Worm (Caenorhabditis elegans) whole organism, L4 larva: Measurements from ENCODE around the gene fbxa-78.
"Not testable (repeated sequence)": the region's sequence is repeated elsewhere in the genome, so short reads cannot be mapped to it uniquely, and the experiment has no call there.

ENCODE experiments used
- D1046.2 ChIP-seq: fragments of 200-800 bp; sonication (Bioruptor generic); IDR thresholded peaks from 2 replicates; pipeline ENCODE4 v1.3.6; 2022; ENCODE audit warnings: missing genetic modification characterization, missing compliant biosample characterization
- F26F4.8 ChIP-seq: fragments of 200-800 bp; sonication (Bioruptor generic); conservative IDR thresholded peaks from 2 replicates; pipeline ENCODE4 v1.3.6; 2022; ENCODE audit warnings: missing genetic modification characterization, missing compliant biosample characterization
- F44E2.7 ChIP-seq: fragments of 200-800 bp; sonication (Bioruptor generic); IDR thresholded peaks from 2 replicates; pipeline ENCODE4 v2.1.2; 2022; ENCODE audit warnings: missing genetic modification characterization, missing compliant biosample characterization
- F49E8.2 ChIP-seq: sonication (generic microtip); optimal IDR thresholded peaks from 2 replicates; lab custom pipeline; 2016; ENCODE audit warnings: missing compliant biosample characterization, mild to moderate bottlenecking, missing genetic modification characterization, borderline replicate concordance
- R02D3.7 ChIP-seq: fragments of 150-350 bp; sonication (generic microtip); optimal IDR thresholded peaks from 3 replicates; lab custom pipeline; 2014; ENCODE audit warnings: missing biosample characterization, missing genetic modification characterization
- Y75B8A.6 ChIP-seq: fragments of 200-800 bp; sonication (Bioruptor generic); IDR thresholded peaks from 2 replicates; pipeline ENCODE4 v1.3.6; 2022; ENCODE audit warnings: missing genetic modification reagents, missing genetic modification characterization, missing compliant biosample characterization
- ZK337.2 ChIP-seq: fragments of 200-800 bp; sonication (Bioruptor generic); IDR thresholded peaks from 2 replicates; pipeline ENCODE4 v1.3.6; 2022; ENCODE audit warnings: missing genetic modification reagents, missing genetic modification characterization, missing compliant biosample characterization
- aha-1 ChIP-seq: fragments of 150-350 bp; peaks from one replicate; lab custom pipeline; 2014; ENCODE audit warnings: missing biosample characterization, missing genetic modification characterization
- cey-2 ChIP-seq: sonication (generic microtip); optimal IDR thresholded peaks from 3 replicates; lab custom pipeline; 2017; ENCODE audit warnings: missing genetic modification characterization, mild to moderate bottlenecking, missing compliant biosample characterization, antibody characterized with exemption, borderline replicate concordance; ENCODE audit not compliant: insufficient read depth
- ctbp-1 ChIP-seq: fragments of 200-800 bp; sonication (Bioruptor generic); IDR thresholded peaks from 2 replicates; pipeline ENCODE4 v1.3.6; 2022; ENCODE audit warnings: missing genetic modification reagents, missing genetic modification characterization, missing compliant biosample characterization
- daf-16 ChIP-seq, 3 experiments: sonication (generic microtip); optimal IDR thresholded peaks; 2 replicates each; lab custom pipeline; 2016 to 2017; ENCODE audit warnings: missing genetic modification characterization in 3 of 3, missing genetic modification reagents in 3 of 3, mild to moderate bottlenecking in 2 of 3, missing compliant biosample characterization in 2 of 3, missing biosample characterization in 1 of 3, moderate library complexity in 1 of 3
- dmd-6 ChIP-seq: fragments of 200-800 bp; sonication (Bioruptor generic); IDR thresholded peaks from 2 replicates; pipeline ENCODE4 v1.3.6; 2022; ENCODE audit warnings: missing genetic modification reagents, missing genetic modification characterization, missing compliant biosample characterization
- dve-1 ChIP-seq: sonication (generic microtip); optimal IDR thresholded peaks from 2 replicates; lab custom pipeline; 2017; ENCODE audit warnings: antibody characterized with exemption, mild to moderate bottlenecking, missing genetic modification characterization, missing compliant biosample characterization; ENCODE audit not compliant: insufficient read depth
- egl-27 ChIP-seq: sonication (generic microtip); optimal IDR thresholded peaks from 3 replicates; lab custom pipeline; 2017; ENCODE audit warnings: missing biosample characterization, missing genetic modification reagents, missing genetic modification characterization
- fos-1 ChIP-seq: fragments of 150-350 bp; optimal IDR thresholded peaks from 2 replicates; lab custom pipeline; 2014; ENCODE audit warnings: missing biosample characterization, missing genetic modification characterization
- gei-8 ChIP-seq: fragments of 200-800 bp; sonication (Bioruptor generic); optimal IDR thresholded peaks from 2 replicates; lab custom pipeline; 2018; ENCODE audit warnings: mild to moderate bottlenecking, missing genetic modification characterization, missing compliant biosample characterization
- hlh-11 ChIP-seq: fragments of 200-800 bp; sonication (Bioruptor generic); optimal IDR thresholded peaks from 2 replicates; lab custom pipeline; 2018; ENCODE audit warnings: mild to moderate bottlenecking, missing genetic modification characterization, missing compliant biosample characterization
- hlh-30 ChIP-seq: sonication (generic microtip); optimal IDR thresholded peaks from 2 replicates; lab custom pipeline; 2017; ENCODE audit warnings: antibody characterized with exemption, mild to moderate bottlenecking, missing genetic modification characterization, missing compliant biosample characterization; ENCODE audit not compliant: insufficient read depth
- mdl-1 ChIP-seq, 2 experiments: fragments of 150-350 bp in 1 of 2; sonication (generic microtip) in 1 of 2; optimal IDR thresholded peaks; 2 replicates each; lab custom pipeline; 2014 to 2017; ENCODE audit warnings: missing biosample characterization in 2 of 2, missing genetic modification characterization in 2 of 2
- nhr-111 ChIP-seq: fragments of 200-800 bp; sonication (Bioruptor generic); optimal IDR thresholded peaks from 2 replicates; lab custom pipeline; 2018; ENCODE audit warnings: mild to moderate bottlenecking, missing genetic modification characterization, missing compliant biosample characterization
- nhr-237 ChIP-seq: sonication (generic microtip); optimal IDR thresholded peaks from 2 replicates; lab custom pipeline; 2017; ENCODE audit warnings: missing biosample characterization, missing genetic modification characterization
- nhr-25 ChIP-seq: sonication (generic microtip); optimal IDR thresholded peaks from 2 replicates; lab custom pipeline; 2017; ENCODE audit warnings: missing genetic modification characterization, mild to moderate bottlenecking, missing compliant biosample characterization, antibody characterized with exemption, moderate library complexity, borderline replicate concordance; ENCODE audit not compliant: insufficient read depth
- nhr-28 ChIP-seq: fragments of 150-350 bp; optimal IDR thresholded peaks from 2 replicates; lab custom pipeline; 2014; ENCODE audit warnings: missing biosample characterization, missing genetic modification characterization
- pqm-1 ChIP-seq: sonication (generic microtip); optimal IDR thresholded peaks from 2 replicates; lab custom pipeline; 2017; ENCODE audit warnings: missing biosample characterization, missing genetic modification characterization
- rbr-2 ChIP-seq: sonication (generic microtip); optimal IDR thresholded peaks from 2 replicates; lab custom pipeline; 2016; ENCODE audit warnings: missing genotype, missing genetic modification characterization, missing compliant biosample characterization
- snpc-1.2 ChIP-seq: fragments of 200-800 bp; sonication (Bioruptor generic); IDR thresholded peaks from 2 replicates; pipeline ENCODE4 v1.3.6; 2022; ENCODE audit warnings: missing genetic modification reagents, missing genetic modification characterization, missing compliant biosample characterization
- spr-1 ChIP-seq: sonication (generic microtip); optimal IDR thresholded peaks from 2 replicates; lab custom pipeline; 2016; ENCODE audit warnings: mild to moderate bottlenecking, missing genetic modification characterization, missing compliant biosample characterization
- spr-3 ChIP-seq: fragments of 200-800 bp; sonication (Bioruptor generic); optimal IDR thresholded peaks from 2 replicates; lab custom pipeline; 2018; ENCODE audit warnings: mild to moderate bottlenecking, missing genetic modification characterization, missing compliant biosample characterization

Gene fbxa-78

ce11 chrIII:1271378-1271926 is 13.2 kb upstream of the fbxa-78 start, which contains the start of gene fbxa-31:
fbxa-31 (minus strand) TSS chrIII:1271428.
- TF ChIP-seq aha-1 (tag; lab: Kevin White, UChicago) = peak; percentile 40
- TF ChIP-seq nhr-25 (tag; lab: Kevin White, UChicago) = no peak
- TF ChIP-seq pqm-1 (tag; lab: Kevin White, UChicago) = peak; percentile 73
- TF ChIP-seq fos-1 (tag; lab: Kevin White, UChicago) = no peak
- no peak for TF ChIP-seq rbr-2
- TF ChIP-seq mdl-1 (tag; optimal IDR thresholded peaks at IDR 0.05; lab: Kevin White, UChicago) = no peak
- TF ChIP-seq snpc-1.2 (GFP tag; lab: Robert Waterston, UW) = no peak
- no peak for TF ChIP-seq F26F4.8
- no peak for TF ChIP-seq F49E8.2 (tag; lab: Kevin White, UChicago)
- no peak for TF ChIP-seq D1046.2 (GFP tag; lab: Robert Waterston, UW)
- no peak for TF ChIP-seq ZK337.2 (GFP tag; lab: Robert Waterston, UW)
- TF ChIP-seq nhr-28 (tag; lab: Kevin White, UChicago) = peak; percentile 29
- no peak for TF ChIP-seq egl-27 (tag; lab: Kevin White, UChicago)
- no peak for TF ChIP-seq cey-2 (tag; lab: Kevin White, UChicago)
- no peak for TF ChIP-seq nhr-237 (tag; lab: Kevin White, UChicago)
- no peak for TF ChIP-seq F44E2.7
- no peak for TF ChIP-seq daf-16 (GFP tag; optimal IDR thresholded peaks at IDR 0.05; lab: Kevin White, UChicago)
- peak; percentile 75 for TF ChIP-seq daf-16 (tag; optimal IDR thresholded peaks at IDR 0.05; lab: Kevin White, UChicago)
- no peak for TF ChIP-seq gei-8 (GFP tag; lab: Kevin White, UChicago)
- no peak for TF ChIP-seq spr-3 (GFP tag; lab: Kevin White, UChicago)
- TF ChIP-seq hlh-11 (tag; lab: Kevin White, UChicago) = peak; percentile 1

- TF ChIP-seq daf-16 (GFP tag; optimal IDR thresholded peaks at IDR 0.05; lab: Kevin White, UChicago) (no peak), daf-16 (tag; optimal IDR thresholded peaks at IDR 0.05; lab: Kevin White, UChicago) (peak; percentile 44), pqm-1 (tag; lab: Kevin White, UChicago) (peak; percentile 15), nhr-28 (tag; lab: Kevin White, UChicago) (peak; percentile 25), dmd-6 (0 out of 2 replicates have a peak, but pooled peaks have one; percentile 6), spr-1 (tag; lab: Kevin White, UChicago) (no peak), hlh-30 (no peak), dve-1 (tag; lab: Kevin White, UChicago) (peak; percentile 48), aha-1 (tag; lab: Kevin White, UChicago) (no peak)
These were observed 10.9 kb upstream of the fbxa-78 start, which contains the start of gene fbxa-32 for ce11 chrIII:1269156-1269555. fbxa-32 (minus strand) TSS chrIII:1269256.

- TF ChIP-seq nhr-28 (tag; lab: Kevin White, UChicago); fos-1 (tag; lab: Kevin White, UChicago); nhr-111 (GFP tag; lab: Kevin White, UChicago): not testable (repeated sequence)
- TF ChIP-seq, all 104 proteins: peak for 0; not testable (repeated sequence) for 104
These were observed 8.5 kb upstream of the fbxa-78 start, which contains the start of gene fbxa-151 for ce11 chrIII:1266799-1267198. fbxa-151 (minus strand) TSS chrIII:1266899.

ce11 chrIII:1263692-1264091 is 5.4 kb upstream of the fbxa-78 start, which contains the start of gene srz-9:
srz-9 (plus strand) TSS chrIII:1263992.
- TF ChIP-seq ctbp-1; Y75B8A.6 (GFP tag; lab: Robert Waterston, UW); pqm-1 (tag; lab: Kevin White, UChicago): not testable (repeated sequence)

- TF ChIP-seq F44E2.7; dmd-6; R02D3.7 (tag; lab: Kevin White, UChicago): not testable (repeated sequence)
- TF ChIP-seq, all 104 proteins: peak for 0; not testable (repeated sequence) for 104
These were observed 1.7 kb downstream of the fbxa-78 start, which contains the start of gene fbxa-208 for ce11 chrIII:1256519-1256918. fbxa-208 (plus strand) TSS chrIII:1256819.
